Worm (Caenorhabditis elegans): Measurements from ENCODE around the gene C05D12.5.

The C05D12.5 gene

ce11 chrII:11418476-11418875, 15.6 kb upstream of the C05D12.5 start:
- TF ChIP-seq unc-39 (tag; optimal IDR thresholded peaks at IDR 0.05), result no peak
- TF ChIP-seq ceh-9 (tag; optimal IDR thresholded peaks at IDR 0.05), result no peak
- TF ChIP-seq lin-39 (tag; optimal IDR thresholded peaks at IDR 0.05), result no peak
- TF ChIP-seq pqm-1 (tag; optimal IDR thresholded peaks at IDR 0.05), result peak; percentile 88
- no peak for TF ChIP-seq lin-15B (tag; optimal IDR thresholded peaks at IDR 0.05)
- TF ChIP-seq elt-2 (tag; optimal IDR thresholded peaks at IDR 0.05), result peak; percentile 80
- no peak for TF ChIP-seq nhr-11 (tag; optimal IDR thresholded peaks at IDR 0.05)
- no peak for TF ChIP-seq elt-3 (tag; optimal IDR thresholded peaks at IDR 0.05)
- peak; percentile 7 for TF ChIP-seq jun-1 (tag; optimal IDR thresholded peaks at IDR 0.05)
- TF ChIP-seq pha-4 (tag; optimal IDR thresholded peaks at IDR 0.05), result peak; percentile 68
- TF ChIP-seq ztf-4 (tag; optimal IDR thresholded peaks at IDR 0.05), result no peak
- no peak for TF ChIP-seq mml-1 (tag; optimal IDR thresholded peaks at IDR 0.05)
- TF ChIP-seq nhr-77 (tag; optimal IDR thresholded peaks at IDR 0.05), result no peak
- TF ChIP-seq nfya-1 (tag; optimal IDR thresholded peaks at IDR 0.05; ENCODE audit: insufficient read depth), result no peak
- TF ChIP-seq unc-62 (GFP tag; optimal IDR thresholded peaks at IDR 0.05), result no peak

DNA sequence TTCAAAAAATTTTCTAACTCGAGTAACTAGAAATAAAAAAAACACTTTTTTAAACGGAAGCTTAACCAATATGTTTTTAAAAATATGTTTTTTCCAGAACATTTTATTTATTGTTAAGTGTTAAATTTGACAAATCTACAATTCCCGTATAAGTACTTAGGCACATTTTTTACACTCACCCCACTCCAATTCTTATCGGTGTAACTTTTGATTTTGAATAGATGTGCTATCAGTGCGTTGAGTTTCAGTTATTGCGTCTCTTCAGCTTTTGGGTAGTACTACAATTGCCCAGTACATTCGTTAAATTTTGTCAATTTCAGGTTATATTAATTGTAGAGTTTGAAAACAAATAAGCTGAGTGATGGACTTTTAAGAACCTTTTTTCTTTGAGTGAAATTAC, 10.0 kb upstream of the C05D12.5 start:
- peak; percentile 51 for TF ChIP-seq pqm-1 (tag; optimal IDR thresholded peaks at IDR 0.05)
- TF ChIP-seq elt-2 (tag; optimal IDR thresholded peaks at IDR 0.05), result peak; percentile 32
- TF ChIP-seq sea-2 (GFP tag; optimal IDR thresholded peaks at IDR 0.05), result no peak
- TF ChIP-seq ztf-11 (tag; optimal IDR thresholded peaks at IDR 0.05), result no peak
- TF ChIP-seq unc-39 (tag; optimal IDR thresholded peaks at IDR 0.05), result no peak
- no peak for TF ChIP-seq daf-12 (tag; optimal IDR thresholded peaks at IDR 0.05)
- TF ChIP-seq nfya-1 (tag; optimal IDR thresholded peaks at IDR 0.05; ENCODE audit: insufficient read depth), result no peak
- TF ChIP-seq zag-1 (tag; optimal IDR thresholded peaks at IDR 0.05), result no peak
- TF ChIP-seq ceh-9 (tag; optimal IDR thresholded peaks at IDR 0.05), result no peak
- no peak for TF ChIP-seq fkh-10 (GFP tag; optimal IDR thresholded peaks at IDR 0.05)
- no peak for TF ChIP-seq aly-2 (tag; optimal IDR thresholded peaks at IDR 0.05)

DNA sequence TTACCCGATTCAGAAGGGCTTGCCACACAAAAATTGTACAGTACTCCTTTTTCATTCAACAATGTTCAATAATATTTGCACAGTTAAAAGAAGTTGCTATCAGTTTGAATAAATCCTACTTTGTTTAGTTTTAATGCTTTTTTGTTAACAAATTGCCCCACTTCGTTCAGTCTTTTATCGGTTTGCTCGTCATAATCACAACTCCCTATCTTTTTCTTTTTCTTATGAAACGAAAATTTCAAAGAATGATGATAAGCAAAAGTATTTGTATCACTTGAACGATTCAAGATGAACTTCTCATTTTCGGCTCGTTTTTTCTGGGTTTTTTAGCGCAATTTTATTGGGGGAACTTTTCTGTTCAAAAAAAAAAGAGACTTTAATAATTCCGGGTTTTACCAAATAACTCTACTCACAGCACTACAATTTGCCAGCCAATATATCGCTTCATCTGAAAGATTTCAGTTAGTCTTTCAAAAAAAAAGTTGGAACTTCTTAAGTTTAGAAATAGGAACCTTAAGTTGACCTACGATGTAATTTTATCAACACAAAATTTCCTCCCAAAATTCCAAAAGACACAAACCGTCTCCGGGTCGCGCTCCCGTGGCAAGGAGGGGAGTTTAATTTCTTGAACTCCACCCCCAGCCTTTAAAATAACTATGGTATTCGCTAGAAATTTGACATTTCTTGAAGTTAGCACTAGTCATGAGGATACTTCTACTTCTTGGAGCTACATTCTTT, 9.3 kb upstream of the C05D12.5 start, which contains the start of gene C05D12.3:
Gene C05D12.3 (plus strand): TSS at position 688 of the 738 bp plus-strand sequence.
- TF ChIP-seq mml-1 (tag; optimal IDR thresholded peaks at IDR 0.05) (no peak), pqm-1 (tag; optimal IDR thresholded peaks at IDR 0.05) (peak; percentile 45), pha-4 (tag; optimal IDR thresholded peaks at IDR 0.05) (peak; percentile 24), elt-2 (tag; optimal IDR thresholded peaks at IDR 0.05) (peak; percentile 79), unc-62 (GFP tag; optimal IDR thresholded peaks at IDR 0.05) (no peak), nhr-25 (tag; optimal IDR thresholded peaks at IDR 0.05) (no peak), R02D3.7 (tag; optimal IDR thresholded peaks at IDR 0.05) (no peak), egl-27 (tag; optimal IDR thresholded peaks at IDR 0.05) (no peak), nfya-1 (tag; optimal IDR thresholded peaks at IDR 0.05; ENCODE audit: insufficient read depth) (no peak)

DNA sequence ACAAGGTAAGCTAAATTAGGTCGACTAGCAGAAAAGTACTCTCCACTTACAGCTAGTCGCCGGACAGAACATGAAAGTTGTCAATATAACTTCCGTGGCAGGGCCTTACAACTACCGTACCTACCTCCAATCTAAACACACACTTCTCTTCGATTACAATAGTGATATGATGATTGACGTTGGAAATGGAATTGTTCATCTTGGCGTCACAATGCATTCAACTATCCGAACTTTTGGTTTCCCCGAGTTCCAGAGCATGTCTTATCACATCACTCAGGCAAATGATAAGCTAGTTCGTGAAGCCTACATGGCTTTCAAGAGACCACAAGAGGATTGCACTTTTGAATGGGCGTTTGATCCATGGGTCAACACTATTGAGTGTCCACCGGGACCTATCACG, 6.7 kb upstream of the C05D12.5 start:
- TF ChIP-seq ceh-9 (tag; optimal IDR thresholded peaks at IDR 0.05) (no peak), nhr-76 (tag; optimal IDR thresholded peaks at IDR 0.05) (no peak), elt-2 (tag; optimal IDR thresholded peaks at IDR 0.05) (peak; percentile 56), pqm-1 (tag; optimal IDR thresholded peaks at IDR 0.05) (peak; percentile 1), mml-1 (tag; optimal IDR thresholded peaks at IDR 0.05) (no peak), lin-39 (tag; optimal IDR thresholded peaks at IDR 0.05) (no peak), egl-27 (tag; optimal IDR thresholded peaks at IDR 0.05) (no peak), nhr-67 (tag; optimal IDR thresholded peaks at IDR 0.05) (no peak), ceh-82 (tag; optimal IDR thresholded peaks at IDR 0.05) (no peak)

DNA sequence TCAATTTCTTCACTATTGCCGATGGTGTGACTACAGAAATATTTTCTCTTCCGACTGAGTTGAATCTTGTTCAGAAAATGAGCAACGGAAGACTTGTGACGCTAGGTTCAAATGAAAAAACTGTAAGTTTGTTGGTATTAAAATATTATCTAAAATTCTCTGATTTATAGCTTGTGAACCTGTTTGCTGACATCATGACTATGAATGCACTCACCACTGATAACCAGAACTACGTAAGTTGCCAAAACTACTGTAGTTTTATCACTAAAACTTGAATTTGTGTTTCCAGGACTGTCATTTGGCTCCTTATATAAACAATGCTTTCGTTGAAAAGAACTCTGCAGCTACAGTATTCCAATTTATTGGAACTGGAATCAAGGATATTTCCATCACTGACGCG, 5.4 kb upstream of the C05D12.5 start:
- TF ChIP-seq fkh-10 (GFP tag; optimal IDR thresholded peaks at IDR 0.05) (no peak), ceh-82 (tag; optimal IDR thresholded peaks at IDR 0.05) (no peak), hmg-11 (tag; optimal IDR thresholded peaks at IDR 0.05) (no peak), R02D3.7 (tag; optimal IDR thresholded peaks at IDR 0.05) (no peak), pqm-1 (tag; optimal IDR thresholded peaks at IDR 0.05) (peak; percentile 33), egl-5 (tag; optimal IDR thresholded peaks at IDR 0.05) (no peak), lin-39 (tag; optimal IDR thresholded peaks at IDR 0.05) (no peak), unc-62 (GFP tag; optimal IDR thresholded peaks at IDR 0.05) (no peak), snpc-4 (tag; optimal IDR thresholded peaks at IDR 0.05) (no peak), skn-1 (tag; optimal IDR thresholded peaks at IDR 0.05) (no peak), daf-12 (tag; optimal IDR thresholded peaks at IDR 0.05) (no peak), nhr-43 (tag; optimal IDR thresholded peaks at IDR 0.05; ENCODE audit: poor library complexity, severe bottlenecking) (no peak), elt-2 (tag; optimal IDR thresholded peaks at IDR 0.05) (peak; percentile 53), ceh-16 (tag; optimal IDR thresholded peaks at IDR 0.05) (no peak), nhr-23 (tag; optimal IDR thresholded peaks at IDR 0.05) (no peak), eor-1 (tag; optimal IDR thresholded peaks at IDR 0.05) (no peak), nhr-28 (tag; optimal IDR thresholded peaks at IDR 0.05) (no peak), jun-1 (tag; optimal IDR thresholded peaks at IDR 0.05) (no peak)

All from whole organism, L3 larva.